Worm (Caenorhabditis elegans): ENCODE data around the gene gas-1.

The gas-1 gene

DNA sequence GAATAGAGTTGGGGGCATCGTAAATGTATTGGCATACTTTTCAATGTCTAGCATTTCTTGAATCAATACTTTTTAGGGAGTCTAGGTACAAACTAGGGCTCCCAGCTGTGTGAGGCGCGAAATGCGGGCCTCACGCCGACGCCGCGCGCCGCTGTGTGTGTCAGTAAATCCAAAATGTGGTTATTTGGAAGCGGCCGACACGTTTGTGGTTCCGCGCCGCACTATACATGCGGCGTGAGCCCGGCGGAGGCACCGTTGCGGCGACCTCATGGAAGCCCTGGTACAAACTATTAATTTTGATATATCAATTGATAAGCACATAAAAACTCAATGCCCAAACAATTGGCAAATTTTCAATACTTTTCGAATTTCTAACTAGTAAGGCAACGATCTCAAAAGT is 4.0 kb downstream of the gas-1 start:
- TF ChIP-seq Y53G8AR.9 (GFP tag; conservative IDR thresholded peaks at IDR 0.05) (no peak), aptf-3 (GFP tag; IDR thresholded peaks at IDR 0.05) (no peak), snpc-4 (GFP tag; optimal IDR thresholded peaks at IDR 0.05) (no peak), snpc-4 (tag; optimal IDR thresholded peaks at IDR 0.05) (peak in 2 of 4 experiments; percentile 69 to 71), hrde-1 (tag; optimal IDR thresholded peaks at IDR 0.05; ENCODE audit: borderline replicate concordance) (no peak), zfh-2 (GFP tag; conservative IDR thresholded peaks at IDR 0.05) (peak; percentile 49; the same call in 1 of the 2 replicates), ceh-27 (GFP tag; optimal IDR thresholded peaks at IDR 0.05) (no peak), hmg-1.2 (GFP tag; IDR thresholded peaks at IDR 0.05) (0 out of 2 replicates have a peak, but pooled peaks have one; percentile 20)

DNA sequence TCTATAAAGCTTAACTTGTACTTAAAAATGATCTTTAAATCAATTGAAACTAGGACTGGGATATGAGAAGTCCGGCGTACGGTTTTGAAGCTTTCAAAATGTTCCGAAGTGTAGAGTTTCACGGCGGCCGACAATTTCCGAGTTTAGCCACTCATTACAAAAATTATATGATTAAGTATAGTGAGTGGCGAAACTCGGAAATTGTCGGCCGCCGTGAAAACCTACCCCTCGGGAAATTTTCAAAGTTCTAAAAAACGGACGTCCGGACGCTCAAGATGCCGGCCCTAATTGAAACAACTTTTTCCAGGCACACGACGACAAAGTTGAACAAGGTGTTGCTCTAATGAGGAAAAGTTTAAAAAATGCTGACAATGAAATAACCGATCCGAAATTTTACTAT is 5.1 kb downstream of the gas-1 start:
- TF ChIP-seq bed-2 (GFP tag; IDR thresholded peaks at IDR 0.05) (no peak), egrh-3 (GFP tag; IDR thresholded peaks at IDR 0.05) (no peak), dpl-1 (GFP tag; optimal IDR thresholded peaks at IDR 0.05) (no peak), mxl-1 (tag; optimal IDR thresholded peaks at IDR 0.05) (no peak), snpc-4 (GFP tag; optimal IDR thresholded peaks at IDR 0.05) (no peak), snpc-4 (tag; optimal IDR thresholded peaks at IDR 0.05) (peak in 2 of 4 experiments; percentile 83 to 85), ceh-79 (tag; optimal IDR thresholded peaks at IDR 0.05) (no peak), lin-35 (GFP tag; optimal IDR thresholded peaks at IDR 0.05) (no peak), snpc-1.1 (tag; optimal IDR thresholded peaks at IDR 0.05; ENCODE audit: insufficient read depth) (peak; percentile 14), lag-1 (GFP tag; IDR thresholded peaks at IDR 0.05) (no peak), B0019.2 (GFP tag; conservative IDR thresholded peaks at IDR 0.05) (no peak), madf-6 (GFP tag; IDR thresholded peaks at IDR 0.05) (no peak), madf-10 (tag; optimal IDR thresholded peaks at IDR 0.05) (no peak), Y95B8A.8 (GFP tag; IDR thresholded peaks at IDR 0.05) (no peak), ccch-3 (GFP tag; optimal IDR thresholded peaks at IDR 0.05) (no peak)

DNA sequence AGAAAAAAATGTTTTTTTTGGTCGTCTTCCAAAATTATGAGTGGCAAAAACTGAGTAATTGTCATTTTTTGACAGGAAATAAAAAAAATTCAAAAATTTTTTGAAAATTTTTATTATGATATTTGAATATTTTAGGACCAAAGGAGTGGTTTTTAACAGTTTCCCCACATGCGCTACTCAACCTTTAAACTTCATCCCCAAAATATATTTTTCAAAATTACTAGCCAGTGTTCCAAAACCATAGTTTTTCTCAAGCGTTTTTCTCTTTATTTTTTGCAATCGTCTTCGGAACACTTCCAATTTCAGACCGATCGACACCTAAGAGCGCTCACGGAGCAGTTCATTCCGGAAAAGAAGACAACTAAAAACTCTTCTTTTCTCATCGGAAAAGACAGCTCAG is 13.3 kb downstream of the gas-1 start, which contains the start of gene K09A9.6:
K09A9.6 (plus strand) TSS at position 301 of the 400 bp plus-strand sequence.
- TF ChIP-seq ceh-100 (GFP tag; IDR thresholded peaks at IDR 0.05) (no peak), F52B5.7 (tag; optimal IDR thresholded peaks at IDR 0.05) (no peak), nfya-1 (tag; optimal IDR thresholded peaks at IDR 0.05; ENCODE audit: borderline replicate concordance, insufficient read depth) (no peak), somi-1 (GFP tag; optimal IDR thresholded peaks at IDR 0.05) (no peak), ztf-25 (GFP tag; IDR thresholded peaks at IDR 0.05) (no peak), let-607 (tag; optimal IDR thresholded peaks at IDR 0.05) (no peak), egrh-3 (GFP tag; IDR thresholded peaks at IDR 0.05) (no peak), rcor-1 (GFP tag; IDR thresholded peaks at IDR 0.05) (no peak), lin-26 (GFP tag; IDR thresholded peaks at IDR 0.05) (no peak), hsf-1 (GFP tag; IDR thresholded peaks at IDR 0.05) (no peak), nhr-179 (tag; optimal IDR thresholded peaks at IDR 0.05) (no peak), die-1 (tag; optimal IDR thresholded peaks at IDR 0.05) (no peak), F49E8.2 (tag; optimal IDR thresholded peaks at IDR 0.05; ENCODE audit: insufficient read depth) (no peak), ztf-18 (tag; optimal IDR thresholded peaks at IDR 0.05) (no peak), rpc-1 (optimal IDR thresholded peaks at IDR 0.05) (no peak), rpc-1 (tag; optimal IDR thresholded peaks at IDR 0.05) (no peak), Y67H2A.10 (GFP tag; conservative IDR thresholded peaks at IDR 0.05) (no peak), lin-35 (GFP tag; optimal IDR thresholded peaks at IDR 0.05) (no peak), chd-7 (tag; optimal IDR thresholded peaks at IDR 0.05) (no peak), B0019.2 (GFP tag; conservative IDR thresholded peaks at IDR 0.05) (no peak)
